Fruit fly (Drosophila melanogaster) whole organism: Measurements from ENCODE around the gene CG11843.

ENCODE experiments used
- CG8478 ChIP-seq: fragments of >200 bp; optimal IDR thresholded peaks from 2 replicates; lab custom pipeline; 2018; ENCODE audit warnings: inconsistent platforms
- Dll ChIP-seq: fragments of >200 bp; optimal IDR thresholded peaks from 2 replicates; lab custom pipeline; 2017
- EcR ChIP-seq, 2 experiments: fragments of >200 bp; optimal IDR thresholded peaks; 2 replicates each; lab custom pipeline; 2017; ENCODE audit warnings: missing biosample characterization in 2 of 2, missing genetic modification characterization in 2 of 2, missing genetic modification reagents in 2 of 2
- pan ChIP-seq: fragments of >200 bp; optimal IDR thresholded peaks from 2 replicates; lab custom pipeline; 2017
- psq ChIP-seq: fragments of >200 bp; optimal IDR thresholded peaks from 2 replicates; lab custom pipeline; 2017
- usp ChIP-seq: fragments of >200 bp; optimal IDR thresholded peaks from 2 replicates; lab custom pipeline; 2017; ENCODE audit warnings: missing biosample characterization, missing genetic modification characterization, mixed read lengths

The CG11843 gene

dm6 chr3R:29064682-29065100, 10.5 kb downstream of the CG11843 start:
- TF ChIP-seq psq (lab: Kevin White, UChicago), result no peak
- TF ChIP-seq EcR (GFP tag; optimal IDR thresholded peaks at IDR 0.05; lab: Kevin White, UChicago), result peak in 1 of 2 experiments; percentile 40
- peak; percentile 85 for TF ChIP-seq Dll (lab: Kevin White, UChicago)

- TF ChIP-seq CG8478 (no peak), EcR (GFP tag; optimal IDR thresholded peaks at IDR 0.05; lab: Kevin White, UChicago) (no peak), psq (lab: Kevin White, UChicago) (no peak), pan (lab: Kevin White, UChicago) (no peak), Dll (lab: Kevin White, UChicago) (no peak), usp (no peak)
Measured at dm6 chr3R:29066285-29066684, 12.1 kb downstream of the CG11843 start.

- TF ChIP-seq psq (lab: Kevin White, UChicago), result no peak
- no peak for TF ChIP-seq CG8478
- TF ChIP-seq Dll (lab: Kevin White, UChicago), result no peak
- no peak for TF ChIP-seq usp
- TF ChIP-seq pan (lab: Kevin White, UChicago), result no peak
- TF ChIP-seq EcR (GFP tag; optimal IDR thresholded peaks at IDR 0.05; lab: Kevin White, UChicago), result no peak
Measured at dm6 chr3R:29067091-29067490, 12.9 kb downstream of the CG11843 start.

- TF ChIP-seq CG8478 (no peak), pan (lab: Kevin White, UChicago) (no peak), EcR (GFP tag; optimal IDR thresholded peaks at IDR 0.05; lab: Kevin White, UChicago) (no peak)
Measured at dm6 chr3R:29068430-29069207, 14.5 kb downstream of the CG11843 start.

DNA sequence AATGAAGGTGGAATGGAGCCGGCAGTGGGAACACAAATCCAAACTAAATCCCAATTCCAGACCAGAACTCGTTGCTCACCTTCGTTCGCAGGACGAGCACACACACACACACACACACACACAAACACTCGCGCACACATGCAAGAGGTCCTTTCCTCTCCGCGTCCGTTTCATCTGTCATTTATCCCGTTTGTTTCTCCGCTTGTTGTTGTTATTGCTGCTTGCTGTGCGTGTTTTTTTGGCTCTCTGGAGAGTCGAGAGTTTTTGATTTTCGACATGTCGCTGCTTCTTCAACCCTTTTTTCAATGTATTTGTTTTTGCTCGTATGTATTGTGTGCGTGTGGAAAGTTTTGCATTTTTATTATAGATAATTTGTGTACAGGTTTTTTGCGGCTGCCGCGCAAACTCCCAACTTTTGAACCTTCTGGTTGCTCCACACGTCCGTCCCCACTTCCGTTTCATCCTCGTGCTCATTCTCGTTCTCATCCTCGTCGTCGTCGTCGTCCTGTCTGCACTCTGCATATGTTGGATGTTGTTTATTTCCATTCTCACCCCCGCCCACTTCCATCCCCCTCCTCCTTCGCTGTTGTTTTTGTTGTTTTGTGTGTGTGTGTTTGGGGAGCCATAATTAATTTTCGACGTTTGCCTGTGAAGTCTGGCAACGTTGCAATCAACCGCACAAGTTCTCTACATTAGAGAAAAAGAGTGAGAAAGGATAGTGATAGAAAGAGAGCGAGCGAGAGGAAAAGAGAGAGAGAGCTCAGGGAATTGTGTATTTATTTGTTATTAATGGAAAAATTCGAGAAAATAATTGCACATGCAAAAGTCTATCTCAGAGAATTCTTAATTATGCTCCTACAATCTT, 15.3 kb downstream of the CG11843 start:
- TF ChIP-seq EcR (GFP tag; optimal IDR thresholded peaks at IDR 0.05; lab: Kevin White, UChicago), result no peak
- TF ChIP-seq Dll (lab: Kevin White, UChicago), result no peak
- TF ChIP-seq pan (lab: Kevin White, UChicago), result no peak
- TF ChIP-seq psq (lab: Kevin White, UChicago), result no peak
- no peak for TF ChIP-seq CG8478
- TF ChIP-seq usp, result no peak

DNA sequence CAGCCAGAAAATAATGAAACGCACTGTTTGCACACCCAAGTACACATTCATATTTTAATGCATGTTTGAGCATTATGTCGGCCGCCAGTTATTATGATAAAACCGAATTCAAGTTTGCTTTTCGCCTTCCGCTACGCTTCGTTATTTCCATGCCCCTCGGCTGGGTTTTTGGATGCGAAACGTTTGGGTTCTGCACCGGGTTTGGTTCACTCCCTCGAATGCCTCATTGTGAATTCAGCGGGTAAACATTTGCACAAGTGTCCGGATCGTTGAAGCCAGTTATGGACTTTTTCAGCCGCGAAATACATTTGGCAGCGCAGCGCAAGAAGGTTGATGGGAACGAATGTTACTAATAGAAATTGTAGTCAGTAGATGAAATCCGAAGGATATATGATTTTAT, 17.0 kb downstream of the CG11843 start:
- TF ChIP-seq pan (lab: Kevin White, UChicago) (no peak), Dll (lab: Kevin White, UChicago) (no peak), psq (lab: Kevin White, UChicago) (no peak), usp (no peak), EcR (GFP tag; optimal IDR thresholded peaks at IDR 0.05; lab: Kevin White, UChicago) (no peak), CG8478 (no peak)

DNA sequence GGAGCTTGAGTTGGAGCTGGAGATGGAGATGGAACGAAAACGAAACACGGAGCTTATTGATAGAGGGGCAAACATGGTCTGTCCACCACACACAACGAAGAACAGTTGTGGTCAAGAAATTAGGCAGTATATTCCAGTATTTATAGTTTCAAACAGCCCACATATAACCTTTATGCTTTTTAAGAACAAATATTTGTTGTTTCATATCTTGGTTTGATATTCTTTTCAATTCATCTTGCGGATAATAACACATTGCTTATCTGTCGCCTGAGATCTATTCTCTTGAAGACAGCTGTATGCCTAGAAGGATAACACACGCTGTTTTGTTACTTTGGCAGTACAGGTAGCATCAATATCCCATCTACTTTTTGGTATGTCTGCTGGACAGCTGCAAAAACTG, 18.7 kb downstream of the CG11843 start:
- TF ChIP-seq usp (no peak), Dll (lab: Kevin White, UChicago) (no peak), EcR (GFP tag; optimal IDR thresholded peaks at IDR 0.05; lab: Kevin White, UChicago) (no peak), CG8478 (no peak), pan (lab: Kevin White, UChicago) (no peak), psq (lab: Kevin White, UChicago) (no peak)

dm6 chr3R:29074001-29074609, 20.0 kb downstream of the CG11843 start:
- TF ChIP-seq psq (lab: Kevin White, UChicago) (no peak), EcR (GFP tag; optimal IDR thresholded peaks at IDR 0.05; lab: Kevin White, UChicago) (peak in 1 of 2 experiments; percentile 0)

DNA sequence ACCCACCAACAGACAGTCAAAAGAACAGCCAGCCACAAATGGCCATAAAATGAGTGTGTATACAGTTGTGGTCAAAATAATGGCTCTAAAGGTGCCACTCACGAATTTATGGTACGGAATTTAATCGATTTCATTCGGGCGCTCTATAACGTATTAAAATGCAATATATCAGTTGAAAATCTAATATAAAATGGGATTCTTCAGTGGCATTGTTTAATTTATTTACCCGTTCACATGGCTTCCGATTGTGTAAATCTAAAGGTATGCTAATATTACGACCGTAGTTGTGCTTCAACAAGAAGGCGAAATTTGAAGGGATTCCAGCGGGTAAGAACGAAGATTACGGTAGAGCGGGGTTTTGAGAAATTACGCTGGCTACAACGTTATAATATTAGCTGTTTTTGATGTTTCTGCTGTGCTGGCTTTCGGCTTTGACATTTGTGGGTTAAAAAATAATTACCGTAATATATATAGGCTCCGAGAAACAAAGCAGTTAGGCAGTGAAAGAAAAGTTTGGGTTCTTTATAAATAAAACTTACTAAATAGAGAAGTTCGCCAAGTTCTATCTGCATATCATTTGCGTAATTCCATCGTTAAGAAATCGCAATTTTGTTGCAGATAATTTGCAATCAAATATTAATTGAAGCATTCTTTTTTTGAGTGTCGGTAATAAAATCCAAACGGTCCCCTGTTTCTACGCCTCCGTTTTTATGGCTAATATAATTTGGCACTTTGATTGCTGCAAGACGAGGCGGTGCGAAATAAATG, 21.7 kb downstream of the CG11843 start:
- TF ChIP-seq CG8478 (no peak), Dll (lab: Kevin White, UChicago) (no peak), EcR (GFP tag; optimal IDR thresholded peaks at IDR 0.05; lab: Kevin White, UChicago) (no peak), pan (lab: Kevin White, UChicago) (no peak), psq (lab: Kevin White, UChicago) (no peak), usp (no peak)

DNA sequence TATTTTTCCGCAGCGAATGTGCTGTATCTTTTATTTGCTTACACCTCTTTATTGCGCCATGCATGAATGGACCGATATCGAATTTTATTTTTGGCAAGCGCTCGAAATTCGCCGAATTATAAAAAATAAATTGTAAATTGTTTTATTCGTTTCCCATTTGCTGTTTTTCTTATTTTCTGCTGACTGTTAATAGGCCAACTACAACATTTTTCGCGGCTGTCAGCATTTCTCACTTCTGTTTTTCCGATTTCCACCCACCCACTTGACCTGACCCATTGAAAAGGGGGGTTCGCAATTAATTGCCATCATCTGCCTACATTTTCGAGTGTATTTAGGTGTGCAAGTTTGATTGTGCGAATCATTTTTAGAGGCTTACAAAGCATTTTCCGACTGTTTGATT, 22.5 kb downstream of the CG11843 start:
- TF ChIP-seq Dll (lab: Kevin White, UChicago), result no peak
- TF ChIP-seq CG8478, result no peak
- no peak for TF ChIP-seq EcR (GFP tag; optimal IDR thresholded peaks at IDR 0.05; lab: Kevin White, UChicago)
- no peak for TF ChIP-seq pan (lab: Kevin White, UChicago)
- no peak for TF ChIP-seq psq (lab: Kevin White, UChicago)
- TF ChIP-seq usp, result no peak

- no peak for TF ChIP-seq usp
- no peak for TF ChIP-seq EcR (GFP tag; optimal IDR thresholded peaks at IDR 0.05; lab: Kevin White, UChicago)
- no peak for TF ChIP-seq Dll (lab: Kevin White, UChicago)
- no peak for TF ChIP-seq pan (lab: Kevin White, UChicago)
- TF ChIP-seq CG8478, result no peak
- no peak for TF ChIP-seq psq (lab: Kevin White, UChicago)
Measured at dm6 chr3R:29077572-29077971, 23.4 kb downstream of the CG11843 start.
